Worm (Caenorhabditis elegans): Measurements from ENCODE around the gene Y54G11A.17.

Gene Y54G11A.17

ce11 chrII:14357936-14358416 lies 8.8 kb upstream of the Y54G11A.17 start, which contains the start of the genes agl-1 and pfs-2 (continued):
- peak; percentile 31 for TF ChIP-seq unc-86 (tag; optimal IDR thresholded peaks at IDR 0.05)
- no peak for TF ChIP-seq hlh-17 (GFP tag; optimal IDR thresholded peaks at IDR 0.05; ENCODE audit: borderline replicate concordance)
- no peak for TF ChIP-seq vab-15 (tag; optimal IDR thresholded peaks at IDR 0.05)
- TF ChIP-seq tlp-1 (tag; optimal IDR thresholded peaks at IDR 0.05): no peak
- TF ChIP-seq efl-1 (optimal IDR thresholded peaks at IDR 0.05): peak; percentile 77 to 94
- peak; percentile 91 to 99 for TF ChIP-seq efl-1 (GFP tag; optimal IDR thresholded peaks at IDR 0.05 in 1 of 2)
- no peak for TF ChIP-seq grh-1 (GFP tag; IDR thresholded peaks at IDR 0.05)
- no peak for TF ChIP-seq aha-1 (tag; optimal IDR thresholded peaks at IDR 0.05)
- TF ChIP-seq lin-35 (GFP tag; optimal IDR thresholded peaks at IDR 0.05): peak; percentile 89 to 96
- TF ChIP-seq lin-14 (GFP tag; optimal IDR thresholded peaks at IDR 0.05): peak; percentile 80
- TF ChIP-seq swsn-7 (tag; optimal IDR thresholded peaks at IDR 0.05): peak; percentile 69
- no peak for TF ChIP-seq nhr-28 (tag; optimal IDR thresholded peaks at IDR 0.05)
- peak; percentile 88 to 92 (median 92) for TF ChIP-seq dpl-1 (GFP tag; optimal IDR thresholded peaks at IDR 0.05)
- peak; percentile 87 for TF ChIP-seq rnt-1 (tag; optimal IDR thresholded peaks at IDR 0.05)
- TF ChIP-seq alr-1 (tag; optimal IDR thresholded peaks at IDR 0.05; ENCODE audit: borderline replicate concordance): no peak
- no peak for TF ChIP-seq mef-2 (tag; optimal IDR thresholded peaks at IDR 0.05)
- TF ChIP-seq irx-1 (tag; optimal IDR thresholded peaks at IDR 0.05): peak; percentile 63
- no peak for TF ChIP-seq unc-98 (GFP tag; IDR thresholded peaks at IDR 0.05)
- no peak for TF ChIP-seq nhr-76 (tag; optimal IDR thresholded peaks at IDR 0.05)
- peak; percentile 54 for TF ChIP-seq egl-13 (tag; optimal IDR thresholded peaks at IDR 0.05)
- peak; percentile 3 for TF ChIP-seq C04F5.9 (tag; optimal IDR thresholded peaks at IDR 0.05)
- TF ChIP-seq tbx-2 (tag; optimal IDR thresholded peaks at IDR 0.05): peak; percentile 69
- TF ChIP-seq ztf-11 (tag; optimal IDR thresholded peaks at IDR 0.05): peak in 1 of 2 experiments; percentile 26
- peak; percentile 97 for TF ChIP-seq F16B12.6 (tag; optimal IDR thresholded peaks at IDR 0.05)
- peak; percentile 43 to 81 (median 65) for TF ChIP-seq ceh-82 (tag; optimal IDR thresholded peaks at IDR 0.05)
- TF ChIP-seq fos-1 (tag; optimal IDR thresholded peaks at IDR 0.05): peak; percentile 7
- TF ChIP-seq ceh-8 (GFP tag; optimal IDR thresholded peaks at IDR 0.05): no peak
- no peak for TF ChIP-seq fkh-10 (GFP tag; optimal IDR thresholded peaks at IDR 0.05)
- peak; percentile 73 for TF ChIP-seq nhr-77 (tag; optimal IDR thresholded peaks at IDR 0.05)
- peak; percentile 30 for TF ChIP-seq lin-13 (GFP tag; optimal IDR thresholded peaks at IDR 0.05)

- TF ChIP-seq snpc-4 (tag; optimal IDR thresholded peaks at IDR 0.05): no peak
- no peak for TF ChIP-seq fkh-8 (tag; optimal IDR thresholded peaks at IDR 0.05)
- no peak for TF ChIP-seq fos-1 (tag; optimal IDR thresholded peaks at IDR 0.05)
- TF ChIP-seq lir-3 (tag; optimal IDR thresholded peaks at IDR 0.05; ENCODE audit: poor library complexity): no peak
- no peak for TF ChIP-seq lin-35 (GFP tag; optimal IDR thresholded peaks at IDR 0.05)
- no peak for TF ChIP-seq dpl-1 (GFP tag; optimal IDR thresholded peaks at IDR 0.05)
- no peak for TF ChIP-seq ceh-8 (GFP tag; optimal IDR thresholded peaks at IDR 0.05)
- no peak for TF ChIP-seq egl-27 (tag; optimal IDR thresholded peaks at IDR 0.05)
- TF ChIP-seq unc-30 (tag; optimal IDR thresholded peaks at IDR 0.05): no peak
- TF ChIP-seq nhr-84 (tag; optimal IDR thresholded peaks at IDR 0.05): no peak
- no peak for TF ChIP-seq C34B4.2 (tag; optimal IDR thresholded peaks at IDR 0.05)
- no peak for TF ChIP-seq efl-3 (GFP tag; optimal IDR thresholded peaks at IDR 0.05)
- TF ChIP-seq irx-1 (tag; optimal IDR thresholded peaks at IDR 0.05): no peak
Measured at ce11 chrII:14351352-14351751, 2.1 kb upstream of the Y54G11A.17 start.

DNA sequence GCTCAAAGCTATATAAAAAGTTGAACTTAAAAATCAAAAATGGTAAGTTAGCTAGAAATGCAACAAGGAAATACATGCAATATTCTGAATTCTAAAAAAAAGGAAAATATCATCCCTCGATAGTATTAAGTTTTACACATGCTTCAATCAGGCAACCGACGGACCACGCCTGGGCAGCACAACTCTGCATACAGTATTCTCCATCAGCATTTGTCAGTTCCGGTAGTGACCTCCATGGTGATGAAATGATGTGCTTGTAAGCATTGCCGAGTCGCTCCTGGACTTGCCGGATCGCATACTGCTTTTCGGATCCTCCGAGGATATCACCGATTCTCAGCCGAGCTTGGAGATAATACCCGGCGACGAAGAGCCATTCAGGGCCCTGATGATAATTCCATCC lies 1.6 kb upstream of the Y54G11A.17 start:
- TF ChIP-seq snu-23 (GFP tag; optimal IDR thresholded peaks at IDR 0.05) (peak; percentile 3), nhr-11 (tag; optimal IDR thresholded peaks at IDR 0.05) (no peak), nhr-71 (tag; optimal IDR thresholded peaks at IDR 0.05) (peak; percentile 5), lsy-2 (tag; optimal IDR thresholded peaks at IDR 0.05) (peak in 1 of 2 experiments; percentile 23), nhr-85 (tag) (peak; percentile 60), C34B4.2 (tag; optimal IDR thresholded peaks at IDR 0.05) (no peak), lin-35 (GFP tag; optimal IDR thresholded peaks at IDR 0.05) (no peak), blmp-1 (tag; optimal IDR thresholded peaks at IDR 0.05) (no peak), unc-98 (GFP tag; IDR thresholded peaks at IDR 0.05) (no peak), unc-62 (GFP tag; optimal IDR thresholded peaks at IDR 0.05) (no peak)

Measured in whole organism, L1 larva.